Worm (Caenorhabditis elegans) whole organism, midembryonic: Measurements from ENCODE around the gene oac-53.
"Not testable (repeated sequence)": the region's sequence is repeated elsewhere in the genome, so short reads cannot be mapped to it uniquely, and the experiment has no call there.

Source experiments
- T22C8.4 ChIP-seq: fragments of 200-800 bp; sonication (Bioruptor generic); IDR thresholded peaks from 2 replicates; pipeline ENCODE4 v1.3.6; 2022; ENCODE audit warnings: missing genetic modification characterization, missing compliant biosample characterization
- cog-1 ChIP-seq: sonication (generic microtip); optimal IDR thresholded peaks from 2 replicates; lab custom pipeline; 2016; ENCODE audit warnings: missing genetic modification characterization, missing compliant biosample characterization
- flt-1 ChIP-seq: fragments of 200-800 bp; sonication (Bioruptor generic); IDR thresholded peaks from 2 replicates; pipeline ENCODE4 v1.3.6; 2022; ENCODE audit warnings: missing genetic modification characterization, missing compliant biosample characterization
- klf-2 ChIP-seq: fragments of 200-800 bp; sonication (Bioruptor generic); conservative IDR thresholded peaks from 2 replicates; pipeline ENCODE4 v1.3.6; 2022; ENCODE audit warnings: missing genetic modification reagents, missing genetic modification characterization, missing compliant biosample characterization
- med-1 ChIP-seq: sonication (generic microtip); optimal IDR thresholded peaks from 2 replicates; lab custom pipeline; 2017; ENCODE audit warnings: missing genetic modification characterization, mild to moderate bottlenecking, missing compliant biosample characterization, antibody characterized with exemption, missing genetic modification reagents; ENCODE audit not compliant: insufficient read depth
- ref-1 ChIP-seq: fragments of 200-800 bp; sonication (Bioruptor generic); conservative IDR thresholded peaks from 2 replicates; pipeline ENCODE4 v1.3.6; 2022; ENCODE audit warnings: missing genetic modification reagents, missing genetic modification characterization, missing compliant biosample characterization
- tab-1 ChIP-seq: fragments of 200-800 bp; sonication (Bioruptor generic); IDR thresholded peaks from 2 replicates; pipeline ENCODE4 v1.3.6; 2022; ENCODE audit warnings: missing genetic modification characterization, missing compliant biosample characterization
- ztf-23 ChIP-seq: fragments of 200-800 bp; sonication (Bioruptor generic); IDR thresholded peaks from 2 replicates; pipeline ENCODE4 v1.3.6; 2022; ENCODE audit warnings: missing genetic modification reagents, missing genetic modification characterization, missing compliant biosample characterization
- ztf-29 ChIP-seq: fragments of 200-800 bp; sonication (Bioruptor generic); IDR thresholded peaks from 2 replicates; pipeline ENCODE4 v1.3.6; 2022; ENCODE audit warnings: missing genetic modification reagents, missing genetic modification characterization, missing compliant biosample characterization

The oac-53 gene

ce11 chrV:16649200-16649599, 21.4 kb upstream of the oac-53 start, which contains the start of gene W06G6.11:
Gene W06G6.11 (minus strand): TSS chrV:16649300.
- TF ChIP-seq med-1 (GFP tag; lab: Kevin White, UChicago); klf-2 (GFP tag; lab: Robert Waterston, UW); ztf-23 (GFP tag; lab: Robert Waterston, UW): not testable (repeated sequence)

- TF ChIP-seq tab-1 (no peak), flt-1 (GFP tag; lab: Robert Waterston, UW) (no peak), ztf-23 (GFP tag; lab: Robert Waterston, UW) (no peak), klf-2 (GFP tag; lab: Robert Waterston, UW) (no peak), T22C8.4 (GFP tag; lab: Robert Waterston, UW) (no peak), cog-1 (tag; lab: Kevin White, UChicago) (no peak), ref-1 (no peak), ztf-29 (GFP tag; lab: Robert Waterston, UW) (no peak), med-1 (GFP tag; lab: Kevin White, UChicago) (no peak)
Observed at ce11 chrV:16648317-16649018, 20.7 kb upstream of the oac-53 start, which contains the start of gene W06G6.20. Gene W06G6.20 (minus strand): TSS chrV:16648367.

ce11 chrV:16647093-16647492, 19.3 kb upstream of the oac-53 start, which contains the start of gene W06G6.10:
Gene W06G6.10 (minus strand): TSS chrV:16647193.
- TF ChIP-seq ref-1 (no peak), cog-1 (tag; lab: Kevin White, UChicago) (no peak), klf-2 (GFP tag; lab: Robert Waterston, UW) (no peak)

- TF ChIP-seq ztf-23 (GFP tag; lab: Robert Waterston, UW) (no peak), cog-1 (tag; lab: Kevin White, UChicago) (no peak), klf-2 (GFP tag; lab: Robert Waterston, UW) (no peak), tab-1 (no peak), ref-1 (no peak), ztf-29 (GFP tag; lab: Robert Waterston, UW) (no peak), med-1 (GFP tag; lab: Kevin White, UChicago) (no peak), T22C8.4 (GFP tag; lab: Robert Waterston, UW) (no peak), flt-1 (GFP tag; lab: Robert Waterston, UW) (no peak)
Observed at ce11 chrV:16646372-16646771, 18.6 kb upstream of the oac-53 start, which contains the start of gene W06G6.9. Gene W06G6.9 (minus strand): TSS chrV:16646472.

DNA sequence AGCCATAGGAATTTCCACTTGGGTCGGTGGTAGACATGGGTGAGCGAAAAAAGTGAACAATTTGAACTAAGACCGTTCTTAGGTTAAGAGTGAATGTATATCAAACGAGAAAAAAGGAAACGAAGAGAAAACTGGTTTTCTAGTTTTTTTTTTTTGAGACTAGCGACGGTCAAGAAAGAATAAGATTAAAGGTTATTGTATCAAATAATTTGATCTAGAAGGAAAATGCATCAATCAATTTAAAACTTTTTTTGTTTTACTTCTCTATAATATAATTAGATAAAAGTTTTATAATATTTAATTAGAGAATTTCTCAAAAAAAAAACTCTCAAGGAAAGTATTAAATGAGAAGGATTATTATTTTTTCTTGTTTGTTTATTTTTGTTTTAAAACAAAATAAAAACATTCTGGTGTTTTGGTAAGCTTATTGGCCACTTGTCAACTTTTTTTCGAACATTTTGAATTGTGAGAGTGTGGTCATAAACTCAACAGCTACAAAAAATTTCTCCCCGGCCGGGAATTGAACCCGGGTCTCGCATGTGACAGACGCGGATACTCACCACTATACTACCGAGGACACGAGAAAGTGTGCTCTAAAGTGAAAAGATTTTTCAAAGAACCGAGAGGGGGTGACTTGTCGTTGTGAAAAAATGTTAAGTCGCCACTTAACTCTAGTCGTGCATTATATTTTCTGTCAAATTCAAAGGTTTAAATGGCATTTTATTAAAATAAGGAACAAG, 17.6 kb upstream of the oac-53 start, which contains the start of gene W06G6.17:
Gene W06G6.17 (minus strand): TSS at position 51 of the 740 bp plus-strand sequence.
- TF ChIP-seq T22C8.4 (GFP tag; lab: Robert Waterston, UW) (no peak), klf-2 (GFP tag; lab: Robert Waterston, UW) (no peak), ztf-29 (GFP tag; lab: Robert Waterston, UW) (no peak), ztf-23 (GFP tag; lab: Robert Waterston, UW) (no peak), tab-1 (no peak), med-1 (GFP tag; lab: Kevin White, UChicago) (no peak), flt-1 (GFP tag; lab: Robert Waterston, UW) (no peak), cog-1 (tag; lab: Kevin White, UChicago) (no peak), ref-1 (no peak)

DNA sequence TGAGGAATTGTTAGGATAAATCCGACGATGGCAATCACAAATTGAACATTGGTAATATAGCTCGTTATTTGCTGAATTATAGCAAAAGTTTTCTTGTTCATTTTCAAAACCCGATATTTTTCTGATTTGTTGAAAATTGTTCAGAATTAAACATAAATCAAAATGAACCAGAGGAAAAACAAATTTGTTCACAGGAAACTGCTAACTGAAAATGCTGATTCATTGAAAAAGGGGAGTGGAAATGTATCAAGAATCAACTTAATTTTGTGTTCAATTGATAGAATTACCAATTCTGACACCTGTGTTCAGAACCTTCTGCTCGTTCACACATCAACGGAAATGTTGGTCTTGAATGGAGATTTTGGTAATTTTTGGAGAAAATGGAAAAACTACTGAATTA, 15.8 kb upstream of the oac-53 start, which contains the start of gene srw-77:
Gene srw-77 (minus strand): TSS at position 101 of the 400 bp plus-strand sequence.
- no peak for TF ChIP-seq cog-1 (tag; lab: Kevin White, UChicago)
- TF ChIP-seq ztf-23 (GFP tag; lab: Robert Waterston, UW), result no peak
- TF ChIP-seq tab-1, result no peak
- no peak for TF ChIP-seq ref-1
- no peak for TF ChIP-seq klf-2 (GFP tag; lab: Robert Waterston, UW)
- no peak for TF ChIP-seq flt-1 (GFP tag; lab: Robert Waterston, UW)
- TF ChIP-seq med-1 (GFP tag; lab: Kevin White, UChicago), result no peak
- TF ChIP-seq T22C8.4 (GFP tag; lab: Robert Waterston, UW), result no peak
- no peak for TF ChIP-seq ztf-29 (GFP tag; lab: Robert Waterston, UW)

DNA sequence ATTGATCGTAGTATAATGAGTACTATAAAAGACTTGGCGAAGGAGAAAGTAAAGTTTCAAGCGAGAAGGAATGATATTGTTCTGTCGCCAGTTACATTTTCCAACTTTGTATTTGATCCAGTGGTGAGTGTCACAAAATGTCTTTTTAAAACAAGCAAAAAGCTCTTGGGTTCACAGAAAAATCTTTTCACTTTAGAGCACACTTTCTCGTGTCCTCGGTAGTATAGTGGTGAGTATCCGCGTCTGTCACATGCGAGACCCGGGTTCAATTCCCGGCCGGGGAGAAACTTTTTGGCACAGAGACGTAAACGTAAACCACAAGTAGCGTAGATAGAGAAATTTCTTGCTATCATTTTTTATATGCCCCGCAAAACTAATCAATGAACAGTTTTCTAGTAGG, 12.6 kb upstream of the oac-53 start:
- no peak for TF ChIP-seq ztf-23 (GFP tag; lab: Robert Waterston, UW)
- TF ChIP-seq cog-1 (tag; lab: Kevin White, UChicago), result no peak
- TF ChIP-seq T22C8.4 (GFP tag; lab: Robert Waterston, UW), result no peak
- no peak for TF ChIP-seq med-1 (GFP tag; lab: Kevin White, UChicago)
- no peak for TF ChIP-seq flt-1 (GFP tag; lab: Robert Waterston, UW)
- TF ChIP-seq ztf-29 (GFP tag; lab: Robert Waterston, UW), result no peak
- no peak for TF ChIP-seq ref-1
- no peak for TF ChIP-seq klf-2 (GFP tag; lab: Robert Waterston, UW)
- TF ChIP-seq tab-1, result no peak

- TF ChIP-seq tab-1, result no peak
- TF ChIP-seq ztf-29 (GFP tag; lab: Robert Waterston, UW), result no peak
- no peak for TF ChIP-seq flt-1 (GFP tag; lab: Robert Waterston, UW)
- no peak for TF ChIP-seq T22C8.4 (GFP tag; lab: Robert Waterston, UW)
- TF ChIP-seq klf-2 (GFP tag; lab: Robert Waterston, UW), result no peak
- no peak for TF ChIP-seq med-1 (GFP tag; lab: Kevin White, UChicago)
- no peak for TF ChIP-seq ztf-23 (GFP tag; lab: Robert Waterston, UW)
- no peak for TF ChIP-seq ref-1
- no peak for TF ChIP-seq cog-1 (tag; lab: Kevin White, UChicago)
Observed at ce11 chrV:16638204-16638603, 10.4 kb upstream of the oac-53 start, which contains the start of gene srw-76. Gene srw-76 (minus strand): TSS chrV:16638304.

ce11 chrV:16635911-16636310, 8.1 kb upstream of the oac-53 start, which contains the start of gene mltn-11:
Gene mltn-11 (plus strand): TSS chrV:16636186.
- no peak for TF ChIP-seq tab-1
